Worm (Caenorhabditis elegans) whole organism, young adult: ENCODE measurements around the gene cpt-5.

ENCODE experiments used
- ZK185.1 ChIP-seq: sonication (generic microtip); optimal IDR thresholded peaks from 2 replicates; lab custom pipeline; 2016; ENCODE audit warnings: mild to moderate bottlenecking, missing genetic modification characterization, missing compliant biosample characterization; ENCODE audit not compliant: poor library complexity, severe bottlenecking
- athp-1 ChIP-seq: sonication (generic microtip); optimal IDR thresholded peaks from 2 replicates; lab custom pipeline; 2017; ENCODE audit warnings: mild to moderate bottlenecking, missing genetic modification characterization, missing compliant biosample characterization
- attf-3 ChIP-seq: fragments of 200-800 bp; sonication (Bioruptor generic); conservative IDR thresholded peaks from 2 replicates; pipeline ENCODE4 v1.3.6; 2022; ENCODE audit warnings: missing genetic modification reagents, missing genetic modification characterization, missing compliant biosample characterization
- snpc-3.4 ChIP-seq: sonication (generic microtip); optimal IDR thresholded peaks from 2 replicates; lab custom pipeline; 2017; ENCODE audit warnings: missing genetic modification characterization, mild to moderate bottlenecking, missing compliant biosample characterization, antibody characterized with exemption, moderate library complexity, missing genotype, missing genetic modification reagents
- sptf-2 ChIP-seq: fragments of 200-800 bp; sonication (Bioruptor generic); optimal IDR thresholded peaks from 2 replicates; lab custom pipeline; 2018; ENCODE audit warnings: mild to moderate bottlenecking, missing genetic modification characterization, missing compliant biosample characterization
- unc-130 ChIP-seq: sonication (generic microtip); optimal IDR thresholded peaks from 2 replicates; lab custom pipeline; 2016; ENCODE audit warnings: missing genetic modification reagents, missing genetic modification characterization, missing compliant biosample characterization

DNA sequence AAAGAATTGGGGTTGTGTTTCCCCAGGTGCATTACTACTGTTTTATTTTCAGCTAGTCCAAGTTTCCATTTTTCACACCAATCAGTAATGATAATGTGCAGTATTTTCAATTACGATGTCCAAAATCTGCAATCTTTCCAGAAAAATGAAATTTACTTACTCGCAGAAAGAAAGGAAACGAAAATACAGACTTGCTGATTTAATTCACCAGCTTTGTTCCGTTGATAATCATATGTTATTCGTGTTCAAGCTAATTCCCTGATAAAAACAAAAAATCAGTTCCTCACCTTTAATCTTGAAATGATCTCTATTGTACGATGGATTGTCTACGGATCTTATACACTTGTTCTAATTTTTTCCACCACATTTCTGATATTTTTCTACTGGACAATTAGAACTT, 50.9 kb downstream of the cpt-5 start, which contains the start of gene srxa-11:
- TF ChIP-seq ZK185.1 (tag; lab: Kevin White, UChicago) (no peak), sptf-2 (GFP tag; lab: Kevin White, UChicago) (no peak), unc-130 (GFP tag; lab: Kevin White, UChicago) (no peak), snpc-3.4 (tag; lab: Kevin White, UChicago) (no peak), attf-3 (no peak), athp-1 (tag; lab: Kevin White, UChicago) (no peak)
